Worm (Caenorhabditis elegans) whole organism, L1 larva: Measurements from ENCODE around the gene fbxb-9.

ENCODE experiments used
- C04F5.9 ChIP-seq: sonication (generic microtip); optimal IDR thresholded peaks from 2 replicates; lab custom pipeline; 2016; ENCODE audit warnings: missing genetic modification characterization, missing compliant biosample characterization
- C34B4.2 ChIP-seq: sonication (generic microtip); optimal IDR thresholded peaks from 2 replicates; lab custom pipeline; 2017; ENCODE audit warnings: mild to moderate bottlenecking, missing genetic modification characterization, missing compliant biosample characterization
- Y116A8C.19 ChIP-seq: sonication (generic microtip); optimal IDR thresholded peaks from 2 replicates; lab custom pipeline; 2016; ENCODE audit warnings: missing compliant biosample characterization, missing genetic modification characterization, borderline replicate concordance
- ama-1 ChIP-seq: fragments of 150-350 bp; optimal IDR thresholded peaks from 2 replicates; lab custom pipeline; 2014
- ceh-8 ChIP-seq: fragments of 200-800 bp; sonication (Bioruptor generic); optimal IDR thresholded peaks from 2 replicates; lab custom pipeline; 2018; ENCODE audit warnings: mild to moderate bottlenecking, missing genetic modification characterization, moderate library complexity, missing compliant biosample characterization
- ceh-88 ChIP-seq: fragments of 200-800 bp; sonication (Bioruptor generic); IDR thresholded peaks from 2 replicates; pipeline ENCODE4 v1.3.6; 2022; ENCODE audit warnings: missing genetic modification characterization, missing compliant biosample characterization
- ceh-90 ChIP-seq: sonication (generic microtip); optimal IDR thresholded peaks from 2 replicates; lab custom pipeline; 2016; ENCODE audit warnings: missing genetic modification characterization, missing compliant biosample characterization
- ces-1 ChIP-seq: fragments of 150-350 bp; optimal IDR thresholded peaks from 2 replicates; lab custom pipeline; 2014; ENCODE audit warnings: missing biosample characterization, missing genetic modification reagents, missing genetic modification characterization
- dpl-1 ChIP-seq, 3 experiments: fragments of 150-350 bp in 2 of 3; sonication (generic microtip) in 1 of 3; optimal IDR thresholded peaks; 2 replicates each; lab custom pipeline; 2014 to 2017; ENCODE audit warnings: missing biosample characterization in 3 of 3, missing genetic modification characterization in 3 of 3, missing genetic modification reagents in 3 of 3
- dsc-1 ChIP-seq: sonication (generic microtip); optimal IDR thresholded peaks from 2 replicates; lab custom pipeline; 2016; ENCODE audit warnings: mild to moderate bottlenecking, missing genetic modification characterization, missing compliant biosample characterization
- efl-1 ChIP-seq, 4 experiments: fragments of 150-350 bp; optimal IDR thresholded peaks in 3 of 4; peaks in 1 of 4; 1 replicate in 1 of 4; 2 replicates in 3 of 4; lab custom pipeline; 2014; ENCODE audit warnings: missing biosample characterization in 2 of 4, missing genetic modification characterization in 2 of 4, missing genetic modification reagents in 2 of 4
- egl-13 ChIP-seq: sonication (generic microtip); optimal IDR thresholded peaks from 2 replicates; lab custom pipeline; 2016; ENCODE audit warnings: missing genotype, missing genetic modification reagents, missing genetic modification characterization, missing compliant biosample characterization
- elt-2 ChIP-seq: sonication (generic microtip); optimal IDR thresholded peaks from 2 replicates; lab custom pipeline; 2016; ENCODE audit warnings: missing genetic modification characterization, mild to moderate bottlenecking, inconsistent platforms, missing compliant biosample characterization, missing genetic modification reagents
- elt-3 ChIP-seq, 6 experiments: fragments of 150-350 bp in 1 of 6; sonication (generic microtip); optimal IDR thresholded peaks; 2 replicates each; lab custom pipeline; 2017 to 2018; ENCODE audit warnings: missing biosample characterization in 6 of 6, missing genetic modification characterization in 6 of 6, inconsistent platforms in 1 of 6
- fkh-10 ChIP-seq: sonication (generic microtip); optimal IDR thresholded peaks from 2 replicates; lab custom pipeline; 2017; ENCODE audit warnings: missing biosample characterization, missing genetic modification reagents, missing genetic modification characterization
- fkh-4 ChIP-seq: sonication (generic microtip); optimal IDR thresholded peaks from 2 replicates; lab custom pipeline; 2016; ENCODE audit warnings: missing compliant biosample characterization, missing genetic modification characterization, borderline replicate concordance
- fkh-8 ChIP-seq: sonication (generic microtip); optimal IDR thresholded peaks from 2 replicates; lab custom pipeline; 2016; ENCODE audit warnings: mild to moderate bottlenecking, missing genetic modification characterization, missing compliant biosample characterization
- fos-1 ChIP-seq: fragments of 150-350 bp; optimal IDR thresholded peaks from 2 replicates; lab custom pipeline; 2014; ENCODE audit warnings: missing biosample characterization, missing genetic modification characterization
- grh-1 ChIP-seq: fragments of 200-800 bp; sonication (Bioruptor generic); IDR thresholded peaks from 2 replicates; pipeline ENCODE4 v1.3.6; 2022; ENCODE audit warnings: missing genetic modification reagents, missing genetic modification characterization, missing compliant biosample characterization
- hlh-17 ChIP-seq: fragments of 200-800 bp; sonication (Bioruptor generic); optimal IDR thresholded peaks from 2 replicates; lab custom pipeline; 2018; ENCODE audit warnings: missing genetic modification characterization, mild to moderate bottlenecking, missing compliant biosample characterization, moderate library complexity, borderline replicate concordance
- hpl-2 ChIP-seq: fragments of 150-350 bp; optimal IDR thresholded peaks from 2 replicates; lab custom pipeline; 2014; ENCODE audit warnings: missing biosample characterization, missing genetic modification reagents, missing genetic modification characterization
- isw-1 ChIP-seq: fragments of 200-800 bp; sonication (Bioruptor generic); IDR thresholded peaks from 2 replicates; pipeline ENCODE4 v1.3.6; 2022; ENCODE audit warnings: missing genetic modification characterization, missing compliant biosample characterization
- jun-1 ChIP-seq: fragments of 150-350 bp; optimal IDR thresholded peaks from 2 replicates; lab custom pipeline; 2014; ENCODE audit warnings: missing biosample characterization, missing genetic modification reagents, missing genetic modification characterization
- lin-35 ChIP-seq, 2 experiments: fragments of 150-350 bp; optimal IDR thresholded peaks; 2 replicates each; lab custom pipeline; 2014; ENCODE audit warnings: missing biosample characterization in 2 of 2, missing genetic modification characterization in 2 of 2, missing genetic modification reagents in 2 of 2
- lin-39 ChIP-seq: fragments of 150-350 bp; optimal IDR thresholded peaks from 2 replicates; lab custom pipeline; 2014; ENCODE audit warnings: missing biosample characterization, missing genetic modification reagents, missing genetic modification characterization
- lir-3 ChIP-seq: sonication (generic microtip); optimal IDR thresholded peaks from 2 replicates; lab custom pipeline; 2016; ENCODE audit warnings: mild to moderate bottlenecking, missing genetic modification characterization, moderate library complexity, missing compliant biosample characterization; ENCODE audit not compliant: poor library complexity
- lsy-2 ChIP-seq, 2 experiments: fragments of 150-350 bp; optimal IDR thresholded peaks; 2 replicates each; lab custom pipeline; 2014; ENCODE audit warnings: missing biosample characterization in 2 of 2, missing genetic modification characterization in 2 of 2
- mab-9 ChIP-seq: fragments of 200-800 bp; sonication (Bioruptor generic); IDR thresholded peaks from 2 replicates; pipeline ENCODE4 v1.3.6; 2022; ENCODE audit warnings: missing genetic modification reagents, missing genetic modification characterization, missing compliant biosample characterization
- mdl-1 ChIP-seq, 2 experiments: fragments of 150-350 bp; optimal IDR thresholded peaks; 2 replicates each; lab custom pipeline; 2014 to 2017; ENCODE audit warnings: missing biosample characterization in 2 of 2, missing genetic modification characterization in 2 of 2, inconsistent platforms in 1 of 2
- mef-2 ChIP-seq: fragments of 150-350 bp; optimal IDR thresholded peaks from 2 replicates; lab custom pipeline; 2014; ENCODE audit warnings: missing biosample characterization, missing genetic modification characterization
- mep-1 ChIP-seq: fragments of 150-350 bp; optimal IDR thresholded peaks from 2 replicates; lab custom pipeline; 2014; ENCODE audit warnings: missing biosample characterization, missing genetic modification characterization
- nhr-20 ChIP-seq: sonication (generic microtip); optimal IDR thresholded peaks from 2 replicates; lab custom pipeline; 2016; ENCODE audit warnings: mild to moderate bottlenecking, missing genetic modification characterization, missing compliant biosample characterization
- nhr-47 ChIP-seq: sonication (generic microtip); optimal IDR thresholded peaks from 2 replicates; lab custom pipeline; 2016; ENCODE audit warnings: mild to moderate bottlenecking, missing genetic modification characterization, moderate library complexity, missing compliant biosample characterization
- nhr-77 ChIP-seq: fragments of 150-350 bp; optimal IDR thresholded peaks from 2 replicates; lab custom pipeline; 2014; ENCODE audit warnings: missing biosample characterization, missing genetic modification characterization
- nhr-90 ChIP-seq: sonication (generic microtip); optimal IDR thresholded peaks from 2 replicates; lab custom pipeline; 2016; ENCODE audit warnings: mild to moderate bottlenecking, missing genetic modification characterization, missing compliant biosample characterization; ENCODE audit not compliant: poor library complexity
- pag-3 ChIP-seq: sonication (generic microtip); optimal IDR thresholded peaks from 2 replicates; lab custom pipeline; 2017; ENCODE audit warnings: missing genetic modification characterization, mild to moderate bottlenecking, missing compliant biosample characterization, antibody characterized with exemption, borderline replicate concordance; ENCODE audit not compliant: insufficient read depth
- skn-1 ChIP-seq: fragments of 150-350 bp; optimal IDR thresholded peaks from 2 replicates; lab custom pipeline; 2014; ENCODE audit warnings: missing biosample characterization, missing genetic modification characterization
- snpc-4 ChIP-seq: fragments of 150-350 bp; optimal IDR thresholded peaks from 2 replicates; lab custom pipeline; 2014; ENCODE audit warnings: missing biosample characterization, missing genetic modification characterization
- swsn-7 ChIP-seq: sonication (generic microtip); optimal IDR thresholded peaks from 2 replicates; lab custom pipeline; 2016; ENCODE audit warnings: missing genetic modification characterization, missing compliant biosample characterization
- tbx-2 ChIP-seq: sonication (generic microtip); optimal IDR thresholded peaks from 2 replicates; lab custom pipeline; 2016; ENCODE audit warnings: missing genetic modification characterization, missing compliant biosample characterization
- unc-30 ChIP-seq: sonication (generic microtip); optimal IDR thresholded peaks from 2 replicates; lab custom pipeline; 2017; ENCODE audit warnings: missing biosample characterization, missing genetic modification characterization
- unc-86 ChIP-seq: sonication (generic microtip); optimal IDR thresholded peaks from 2 replicates; lab custom pipeline; 2016; ENCODE audit warnings: missing genetic modification characterization, missing compliant biosample characterization
- unc-98 ChIP-seq: fragments of 200-800 bp; sonication (Bioruptor generic); IDR thresholded peaks from 2 replicates; pipeline ENCODE4 v1.3.6; 2022; ENCODE audit warnings: missing genetic modification characterization, missing compliant biosample characterization
- xbp-1 ChIP-seq: sonication (generic microtip); optimal IDR thresholded peaks from 2 replicates; lab custom pipeline; 2016; ENCODE audit warnings: missing genetic modification characterization, missing compliant biosample characterization
- zag-1 ChIP-seq: fragments of 150-350 bp; optimal IDR thresholded peaks from 2 replicates; lab custom pipeline; 2014; ENCODE audit warnings: missing biosample characterization, missing genetic modification characterization

Gene fbxb-9

ce11 chrIV:11183013-11183412 is 20.7 kb upstream of the fbxb-9 start, which contains the start of gene prx-14:
Gene prx-14, plus strand, starts transcription at chrIV:11183132.
- TF ChIP-seq pag-3, result no peak
- no peak for TF ChIP-seq unc-86 (tag; lab: Kevin White, UChicago)
- TF ChIP-seq nhr-20 (tag; lab: Kevin White, UChicago), result no peak
- no peak for TF ChIP-seq ceh-8 (GFP tag; lab: Kevin White, UChicago)
- TF ChIP-seq C34B4.2, result no peak
- TF ChIP-seq fkh-8 (tag; lab: Kevin White, UChicago), result no peak
- TF ChIP-seq efl-1 (optimal IDR thresholded peaks at IDR 0.05; lab: Kevin White, UChicago), result no peak
- TF ChIP-seq efl-1 (GFP tag; optimal IDR thresholded peaks at IDR 0.05 in 1 of 2; lab: Kevin White, UChicago), result peak in 1 of 2 experiments; percentile 14
- no peak for TF ChIP-seq dpl-1 (GFP tag; optimal IDR thresholded peaks at IDR 0.05; lab: Kevin White, UChicago)
- TF ChIP-seq hlh-17 (GFP tag; lab: Kevin White, UChicago), result no peak
- TF ChIP-seq xbp-1 (tag; lab: Kevin White, UChicago), result no peak
- TF ChIP-seq jun-1, result no peak
- peak; percentile 49 for TF ChIP-seq elt-2
- no peak for TF ChIP-seq nhr-90
- no peak for TF ChIP-seq unc-30 (tag; lab: Kevin White, UChicago)
- TF ChIP-seq zag-1 (tag; lab: Kevin White, UChicago), result no peak
- no peak for TF ChIP-seq ces-1 (GFP tag; lab: Kevin White, UChicago)

- no peak for TF ChIP-seq skn-1 (tag; lab: Kevin White, UChicago)
- TF ChIP-seq Y116A8C.19 (tag; lab: Kevin White, UChicago), result no peak
- no peak for TF ChIP-seq xbp-1 (tag; lab: Kevin White, UChicago)
- TF ChIP-seq mep-1 (tag; lab: Kevin White, UChicago), result peak; percentile 4
- no peak for TF ChIP-seq mdl-1 (tag; optimal IDR thresholded peaks at IDR 0.05; lab: Kevin White, UChicago)
- TF ChIP-seq lin-35 (GFP tag; optimal IDR thresholded peaks at IDR 0.05; lab: Kevin White, UChicago), result no peak
- TF ChIP-seq ceh-90 (tag; lab: Kevin White, UChicago), result no peak
- no peak for TF ChIP-seq unc-30 (tag; lab: Kevin White, UChicago)
These were observed 17.7 kb upstream of the fbxb-9 start for ce11 chrIV:11180077-11180476.

ce11 chrIV:11179123-11179740 is 16.9 kb upstream of the fbxb-9 start, which contains the start of gene cpt-2:
Gene cpt-2, plus strand, starts transcription at chrIV:11179645.
- TF ChIP-seq lir-3 (tag; lab: Kevin White, UChicago) (peak; percentile 81), lin-35 (GFP tag; optimal IDR thresholded peaks at IDR 0.05; lab: Kevin White, UChicago) (peak; percentile 83 to 90), C04F5.9 (tag; lab: Kevin White, UChicago) (peak; percentile 58), isw-1 (GFP tag; lab: Robert Waterston, UW) (peak; percentile 92), fkh-4 (tag; lab: Kevin White, UChicago) (peak; percentile 49), lin-39 (tag; lab: Kevin White, UChicago) (peak; percentile 86), grh-1 (peak; percentile 89), egl-13 (peak; percentile 77), tbx-2 (peak; percentile 91), nhr-77 (peak; percentile 66), efl-1 (optimal IDR thresholded peaks at IDR 0.05; lab: Kevin White, UChicago) (peak; percentile 81 to 86), efl-1 (GFP tag; optimal IDR thresholded peaks at IDR 0.05 in 1 of 2; lab: Kevin White, UChicago) (peak; percentile 80 to 98), fos-1 (peak; percentile 77), nhr-20 (tag; lab: Kevin White, UChicago) (peak; percentile 92), mef-2 (tag; lab: Kevin White, UChicago) (peak; percentile 20), hpl-2 (GFP tag; lab: Kevin White, UChicago) (peak; percentile 66), snpc-4 (tag; lab: Kevin White, UChicago) (peak; percentile 79), dpl-1 (GFP tag; optimal IDR thresholded peaks at IDR 0.05; lab: Kevin White, UChicago) (peak; percentile 67 to 82 (median 81)), unc-86 (tag; lab: Kevin White, UChicago) (peak; percentile 85), elt-3 (tag; optimal IDR thresholded peaks at IDR 0.05; lab: Kevin White, UChicago) (peak in 3 of 6 experiments; percentile 7 to 82 (median 79)), ceh-8 (GFP tag; lab: Kevin White, UChicago) (peak; percentile 91), ama-1 (peak; percentile 37), dsc-1 (tag; lab: Kevin White, UChicago) (peak; percentile 91), mab-9 (GFP tag; lab: Robert Waterston, UW) (peak; percentile 89), skn-1 (tag; lab: Kevin White, UChicago) (peak; percentile 76), xbp-1 (tag; lab: Kevin White, UChicago) (peak; percentile 91), lsy-2 (tag; optimal IDR thresholded peaks at IDR 0.05; lab: Kevin White, UChicago) (peak; percentile 90 to 93), nhr-47 (tag; lab: Kevin White, UChicago) (peak; percentile 96), fkh-10 (GFP tag; lab: Kevin White, UChicago) (peak; percentile 75), ceh-88 (GFP tag; lab: Robert Waterston, UW) (peak; percentile 78), unc-98 (GFP tag; lab: Robert Waterston, UW) (peak; percentile 76), swsn-7 (tag; lab: Kevin White, UChicago) (peak; percentile 91)
